Fruit fly (Drosophila melanogaster) whole organism, embryonic: ENCODE data around the gene CG5810.

Experiments
- B-H2 ChIP-seq: fragments of 200-800 bp; sonication (Bioruptor generic); optimal IDR thresholded peaks from 2 replicates; lab custom pipeline; 2018; ENCODE audit warnings: missing biosample characterization, mild to moderate bottlenecking, missing genetic modification characterization
- CG10274 ChIP-seq: fragments of 200-800 bp; sonication (Bioruptor generic); optimal IDR thresholded peaks from 3 replicates; lab custom pipeline; 2017; ENCODE audit warnings: missing biosample characterization, mild to moderate bottlenecking, missing genetic modification characterization
- CG12071 ChIP-seq: fragments of 200-800 bp; sonication (Bioruptor generic); optimal IDR thresholded peaks from 3 replicates; lab custom pipeline; 2018; ENCODE audit warnings: missing biosample characterization, mild to moderate bottlenecking, missing genetic modification characterization
- CG12299 ChIP-seq: fragments of 200-800 bp; sonication (Bioruptor generic); optimal IDR thresholded peaks from 2 replicates; lab custom pipeline; 2018; ENCODE audit warnings: missing biosample characterization, mild to moderate bottlenecking, missing genetic modification characterization
- CG1233 ChIP-seq: fragments of 200-800 bp; sonication (Bioruptor generic); optimal IDR thresholded peaks from 4 replicates; lab custom pipeline; 2018; ENCODE audit warnings: missing biosample characterization, mild to moderate bottlenecking, missing genetic modification characterization
- CG12769 ChIP-seq: fragments of 200-800 bp; sonication (Bioruptor generic); optimal IDR thresholded peaks from 2 replicates; lab custom pipeline; 2019; ENCODE audit warnings: missing biosample characterization, mild to moderate bottlenecking, missing genetic modification characterization, moderate library complexity
- CG16813 ChIP-seq: fragments of 200-800 bp; sonication (Bioruptor generic); IDR thresholded peaks from 3 replicates; pipeline ENCODE4 v1.3.6; 2022; ENCODE audit warnings: missing biosample characterization, missing genetic modification characterization; ENCODE audit not compliant: partially characterized antibody
- CG17802 ChIP-seq: fragments of 200-800 bp; sonication (Bioruptor generic); optimal IDR thresholded peaks from 2 replicates; lab custom pipeline; 2018; ENCODE audit warnings: missing biosample characterization, mild to moderate bottlenecking, missing genetic modification characterization, moderate library complexity
- CG18262 ChIP-seq: fragments of 200-800 bp; optimal IDR thresholded peaks from 3 replicates; lab custom pipeline; 2019; ENCODE audit warnings: missing biosample characterization, mild to moderate bottlenecking, missing genetic modification characterization, moderate library complexity
- CG2129 ChIP-seq: fragments of 200-800 bp; sonication (Bioruptor generic); IDR thresholded peaks from 2 replicates; pipeline ENCODE4 v1.3.6; 2022; ENCODE audit warnings: missing biosample characterization, missing genetic modification characterization; ENCODE audit not compliant: partially characterized antibody
- CG2678 ChIP-seq: fragments of 200-800 bp; sonication (Bioruptor generic); optimal IDR thresholded peaks from 3 replicates; lab custom pipeline; 2019; ENCODE audit warnings: missing biosample characterization, mild to moderate bottlenecking, missing genetic modification characterization, moderate library complexity
- CG31365 ChIP-seq: fragments of 200-800 bp; sonication (Bioruptor generic); optimal IDR thresholded peaks from 2 replicates; lab custom pipeline; 2018; ENCODE audit warnings: missing biosample characterization, mild to moderate bottlenecking, missing genetic modification characterization
- CG33213 ChIP-seq: fragments of 200-800 bp; sonication (Bioruptor generic); optimal IDR thresholded peaks from 3 replicates; lab custom pipeline; 2016; ENCODE audit warnings: missing biosample characterization, missing genetic modification characterization
- CG4328 ChIP-seq: fragments of 200-800 bp; sonication (Bioruptor generic); optimal IDR thresholded peaks from 3 replicates; lab custom pipeline; 2017; ENCODE audit warnings: missing biosample characterization, missing genetic modification reagents, missing genetic modification characterization
- CG4404 ChIP-seq: fragments of 200-800 bp; sonication (Bioruptor generic); IDR thresholded peaks from 2 replicates; pipeline ENCODE4 v1.3.6; 2022; ENCODE audit warnings: missing biosample characterization, missing genetic modification characterization
- CG6765 ChIP-seq: fragments of 200-800 bp; sonication (Bioruptor generic); optimal IDR thresholded peaks from 3 replicates; lab custom pipeline; 2017; ENCODE audit warnings: missing biosample characterization, mild to moderate bottlenecking, missing genetic modification characterization
- CG7556 ChIP-seq: fragments of 200-800 bp; sonication (Bioruptor generic); optimal IDR thresholded peaks from 2 replicates; lab custom pipeline; 2017; ENCODE audit warnings: missing biosample characterization, mild to moderate bottlenecking, missing genetic modification characterization
- CG7928 ChIP-seq: fragments of 200-800 bp; sonication (Bioruptor generic); optimal IDR thresholded peaks from 2 replicates; lab custom pipeline; 2017; ENCODE audit warnings: missing biosample characterization, mild to moderate bottlenecking, missing genetic modification characterization
- CG8388 ChIP-seq: fragments of 200-800 bp; sonication (Bioruptor generic); optimal IDR thresholded peaks from 2 replicates; lab custom pipeline; 2019; ENCODE audit warnings: missing biosample characterization, mild to moderate bottlenecking, missing genetic modification characterization, moderate library complexity
- CG9932 ChIP-seq: fragments of 200-800 bp; sonication (Bioruptor generic); IDR thresholded peaks from 2 replicates; pipeline ENCODE4 v1.3.6; 2022; ENCODE audit warnings: missing biosample characterization, missing genetic modification characterization
- Dbx ChIP-seq: fragments of 200-800 bp; sonication (Bioruptor generic); IDR thresholded peaks from 3 replicates; pipeline ENCODE4 v1.3.6; 2022; ENCODE audit warnings: missing biosample characterization, missing genetic modification characterization
- Eip74EF ChIP-seq, 2 experiments: fragments of 200-800 bp in 1 of 2; fragments of >200 bp in 1 of 2; sonication (Bioruptor generic) in 1 of 2; optimal IDR thresholded peaks; 2 replicates each; lab custom pipeline; 2017 to 2019; ENCODE audit warnings: missing biosample characterization in 2 of 2, missing genetic modification characterization in 2 of 2, mild to moderate bottlenecking in 1 of 2, moderate library complexity in 1 of 2
- Gsc ChIP-seq: fragments of 200-800 bp; sonication (Bioruptor generic); IDR thresholded peaks from 2 replicates; pipeline ENCODE4 v1.3.6; 2022; ENCODE audit warnings: missing biosample characterization, missing genetic modification characterization
- HLH4C ChIP-seq: fragments of 200-800 bp; sonication (Bioruptor generic); IDR thresholded peaks from 3 replicates; pipeline ENCODE4 v1.3.6; 2022; ENCODE audit warnings: missing biosample characterization, missing genetic modification characterization; ENCODE audit not compliant: partially characterized antibody
- HLHmδ ChIP-seq: fragments of 200-800 bp; sonication (Bioruptor generic); optimal IDR thresholded peaks from 2 replicates; lab custom pipeline; 2018; ENCODE audit warnings: missing biosample characterization, mild to moderate bottlenecking, missing genetic modification characterization, moderate library complexity
- HmgD ChIP-seq: fragments of 200-800 bp; sonication (Bioruptor generic); optimal IDR thresholded peaks from 3 replicates; lab custom pipeline; 2016; ENCODE audit warnings: missing biosample characterization, missing genetic modification characterization
- Hr51 ChIP-seq, 2 experiments: fragments of 200-800 bp; sonication (Bioruptor generic); optimal IDR thresholded peaks; 2 replicates in 1 of 2; 3 replicates in 1 of 2; lab custom pipeline; 2016 to 2018; ENCODE audit warnings: missing biosample characterization in 2 of 2, missing genetic modification characterization in 2 of 2, mild to moderate bottlenecking in 1 of 2, moderate library complexity in 1 of 2
- MTF-1 ChIP-seq: fragments of 200-800 bp; sonication (Bioruptor generic); optimal IDR thresholded peaks from 2 replicates; lab custom pipeline; 2018; ENCODE audit warnings: missing biosample characterization, mild to moderate bottlenecking, missing genetic modification characterization, borderline replicate concordance
- Meics ChIP-seq: fragments of 200-800 bp; sonication (Bioruptor generic); optimal IDR thresholded peaks from 2 replicates; lab custom pipeline; 2017; ENCODE audit warnings: missing biosample characterization, mild to moderate bottlenecking, missing genetic modification characterization
- Pdp1 ChIP-seq, 2 experiments: fragments of 200-800 bp; sonication (Bioruptor generic); optimal IDR thresholded peaks; 3 replicates each; lab custom pipeline; 2016; ENCODE audit warnings: missing biosample characterization in 2 of 2, missing genetic modification characterization in 2 of 2, mild to moderate bottlenecking in 1 of 2, moderate library complexity in 1 of 2
- Scr ChIP-seq: fragments of 200-800 bp; sonication (Bioruptor generic); IDR thresholded peaks from 2 replicates; pipeline ENCODE4 v1.3.6; 2022; ENCODE audit warnings: missing biosample characterization, missing genetic modification characterization; ENCODE audit not compliant: partially characterized antibody
- ara ChIP-seq: fragments of 200-800 bp; sonication (Bioruptor generic); IDR thresholded peaks from 2 replicates; pipeline ENCODE4 v1.3.6; 2022; ENCODE audit warnings: missing biosample characterization, missing genetic modification characterization
- chif ChIP-seq, 2 experiments: fragments of 200-800 bp; sonication (Bioruptor generic); optimal IDR thresholded peaks; 3 replicates each; lab custom pipeline; 2016; ENCODE audit warnings: missing biosample characterization in 2 of 2, missing genetic modification characterization in 2 of 2
- ci ChIP-seq: fragments of 200-800 bp; sonication (Bioruptor generic); IDR thresholded peaks from 3 replicates; pipeline ENCODE4 v1.3.6; 2022; ENCODE audit warnings: missing biosample characterization, missing genetic modification characterization
- dm ChIP-seq: fragments of 200-800 bp; sonication (Bioruptor generic); optimal IDR thresholded peaks from 3 replicates; lab custom pipeline; 2016; ENCODE audit warnings: missing biosample characterization, missing genetic modification characterization
- gce ChIP-seq: fragments of 200-800 bp; sonication (Bioruptor generic); IDR thresholded peaks from 3 replicates; pipeline ENCODE4 v1.3.6; 2022; ENCODE audit warnings: missing biosample characterization, missing genetic modification characterization
- gcm2 ChIP-seq: fragments of 200-800 bp; sonication (Bioruptor generic); optimal IDR thresholded peaks from 2 replicates; lab custom pipeline; 2016; ENCODE audit warnings: missing biosample characterization, missing genetic modification characterization
- hb ChIP-seq: fragments of 200-800 bp; sonication (Bioruptor generic); IDR thresholded peaks from 3 replicates; pipeline ENCODE4 v1.3.6; 2022; ENCODE audit warnings: missing biosample characterization, missing genetic modification characterization; ENCODE audit not compliant: partially characterized antibody
- klu ChIP-seq: fragments of 200-800 bp; sonication (Bioruptor generic); IDR thresholded peaks from 2 replicates; pipeline ENCODE4 v1.3.6; 2022; ENCODE audit warnings: missing biosample characterization, missing genetic modification characterization
- kni ChIP-seq: fragments of 200-800 bp; sonication (Bioruptor generic); optimal IDR thresholded peaks from 3 replicates; lab custom pipeline; 2017; ENCODE audit warnings: mild to moderate bottlenecking, missing biosample characterization, missing genetic modification reagents, missing genetic modification characterization
- maf-S ChIP-seq: fragments of 200-800 bp; sonication (Bioruptor generic); optimal IDR thresholded peaks from 2 replicates; lab custom pipeline; 2016; ENCODE audit warnings: missing biosample characterization, missing genetic modification characterization
- oc ChIP-seq: fragments of 200-800 bp; sonication (Bioruptor generic); optimal IDR thresholded peaks from 2 replicates; lab custom pipeline; 2018; ENCODE audit warnings: missing biosample characterization, mild to moderate bottlenecking, missing genetic modification characterization, moderate library complexity
- sna ChIP-seq: fragments of 200-800 bp; sonication (Bioruptor generic); IDR thresholded peaks from 2 replicates; pipeline ENCODE4 v1.3.6; 2022; ENCODE audit warnings: missing biosample characterization, missing genetic modification characterization; ENCODE audit not compliant: partially characterized antibody
- stwl ChIP-seq: fragments of 200-800 bp; sonication (Bioruptor generic); optimal IDR thresholded peaks from 3 replicates; lab custom pipeline; 2018; ENCODE audit warnings: missing biosample characterization, mild to moderate bottlenecking, missing genetic modification characterization, moderate library complexity
- twi ChIP-seq: fragments of 200-800 bp; optimal IDR thresholded peaks from 2 replicates; lab custom pipeline; 2019; ENCODE audit warnings: missing biosample characterization, mild to moderate bottlenecking, missing genetic modification characterization, moderate library complexity
- vfl ChIP-seq: fragments of 200-800 bp; sonication (Bioruptor generic); optimal IDR thresholded peaks from 2 replicates; lab custom pipeline; 2016; ENCODE audit warnings: missing biosample characterization, missing genetic modification characterization
- zfh2 ChIP-seq: fragments of 200-800 bp; sonication (Bioruptor generic); optimal IDR thresholded peaks from 2 replicates; lab custom pipeline; 2016; ENCODE audit warnings: missing biosample characterization, missing genetic modification characterization

CG5810 gene

DNA sequence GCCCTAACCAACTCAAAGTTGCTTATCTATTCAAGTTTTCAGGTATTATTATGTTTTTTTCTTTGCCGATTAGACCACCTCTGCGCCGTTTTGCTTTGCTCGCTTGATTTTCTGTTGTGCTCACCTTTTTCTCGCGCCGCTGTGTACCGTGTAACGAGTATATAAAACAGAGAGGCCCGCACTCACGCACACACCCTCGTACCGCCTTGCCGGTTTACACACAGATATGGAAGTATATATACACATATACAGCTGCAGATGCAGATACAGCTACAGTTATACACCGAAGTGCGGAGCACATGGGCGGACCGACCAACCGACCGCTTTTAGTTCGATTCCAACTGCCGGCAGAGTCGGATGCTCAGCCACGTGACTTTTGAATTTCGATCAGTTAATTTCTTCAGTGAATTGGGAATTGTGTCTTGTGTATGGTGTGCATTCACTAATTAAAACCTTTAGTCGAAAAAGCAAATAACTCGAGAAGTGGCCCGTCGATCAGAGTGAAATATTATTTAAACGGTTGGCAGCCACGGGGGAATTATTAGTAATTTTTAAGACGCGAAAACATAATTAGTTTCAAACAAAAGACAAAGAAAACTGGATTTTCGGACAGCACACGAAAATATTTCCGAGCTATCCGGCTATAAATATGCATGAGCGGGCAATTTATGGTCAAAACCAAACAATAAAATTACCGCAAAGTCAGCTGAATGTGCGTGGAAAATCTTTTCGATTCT is 25.1 kb downstream of the CG5810 start (continued):
- TF ChIP-seq Dbx (GFP tag; lab: Robert Waterston, UW) (peak; percentile 63; the same call in 2 of the 3 replicates), gcm2 (GFP tag; lab: Kevin White, UChicago) (peak; percentile 10), Scr (GFP tag; lab: Robert Waterston, UW) (0 out of 2 replicates have a peak, but pooled peaks have one; percentile 26), Pdp1 (GFP tag; optimal IDR thresholded peaks at IDR 0.05; lab: Kevin White, UChicago) (peak in 1 of 2 experiments; percentile 52), CG2678 (tag; lab: Kevin White, UChicago) (peak; percentile 40), ci (GFP tag; lab: Robert Waterston, UW) (peak; percentile 80), maf-S (GFP tag; lab: Kevin White, UChicago) (no peak), CG12299 (tag; lab: Kevin White, UChicago) (no peak), twi (tag; lab: Kevin White, UChicago) (peak; percentile 43), CG9932 (GFP tag; lab: Robert Waterston, UW) (no peak; the same call in none of the 2 replicates), CG7928 (GFP tag; lab: Kevin White, UChicago) (no peak), HLH4C (no peak; the same call in 2 of the 3 replicates), oc (tag; lab: Kevin White, UChicago) (peak; percentile 54), Eip74EF (GFP tag; optimal IDR thresholded peaks at IDR 0.05; lab: Kevin White, UChicago) (peak in 1 of 2 experiments; percentile 70), vfl (peak; percentile 8), chif (GFP tag; optimal IDR thresholded peaks at IDR 0.05; lab: Kevin White, UChicago) (no peak), CG12071 (GFP tag; lab: Kevin White, UChicago) (peak; percentile 70), kni (GFP tag; lab: Kevin White, UChicago) (peak; percentile 92), HLHmδ (GFP tag; lab: Kevin White, UChicago) (peak; percentile 60), CG7556 (no peak), B-H2 (GFP tag; lab: Kevin White, UChicago) (peak; percentile 45), CG17802 (tag; lab: Kevin White, UChicago) (no peak), CG4328 (GFP tag; lab: Kevin White, UChicago) (peak; percentile 37), CG4404 (GFP tag; lab: Robert Waterston, UW) (no peak), Gsc (GFP tag; lab: Robert Waterston, UW) (no peak), stwl (tag; lab: Kevin White, UChicago) (peak; percentile 9), Meics (peak; percentile 2), zfh2 (peak; percentile 12), CG18262 (tag; lab: Kevin White, UChicago) (no peak), HmgD (GFP tag; lab: Kevin White, UChicago) (peak; percentile 68), CG2129 (GFP tag; lab: Robert Waterston, UW) (no peak), sna (GFP tag; lab: Robert Waterston, UW) (0 out of 2 replicates have a peak, but pooled peaks have one; percentile 48), Hr51 (GFP tag; optimal IDR thresholded peaks at IDR 0.05; lab: Kevin White, UChicago) (peak in 1 of 2 experiments; percentile 29), CG8388 (peak; percentile 25), CG16813 (GFP tag; lab: Robert Waterston, UW) (0 out of 3 replicates have a peak, but pooled peaks have one; percentile 9), dm (GFP tag; lab: Kevin White, UChicago) (peak; percentile 80), klu (GFP tag; lab: Robert Waterston, UW) (no peak), ara (GFP tag; lab: Robert Waterston, UW) (peak; percentile 46; the same call in 1 of the 2 replicates), CG12769 (tag; lab: Kevin White, UChicago) (peak; percentile 85), CG1233 (GFP tag; lab: Kevin White, UChicago) (no peak), MTF-1 (peak; percentile 73), gce (GFP tag; lab: Robert Waterston, UW) (0 out of 3 replicates have a peak, but pooled peaks have one; percentile 31), CG10274 (GFP tag; lab: Kevin White, UChicago) (no peak), CG33213 (GFP tag; lab: Kevin White, UChicago) (no peak), CG31365 (peak; percentile 53), CG6765 (GFP tag; lab: Kevin White, UChicago) (peak; percentile 62), hb (no peak)
